Worm (Caenorhabditis elegans) whole organism, L1 larva: ENCODE results near the gene R04F11.2.

Experiments used
- F16B12.6 ChIP-seq: fragments of 150-350 bp; optimal IDR thresholded peaks from 2 replicates; lab custom pipeline; 2014; ENCODE audit warnings: missing biosample characterization, missing genetic modification characterization
- Y116A8C.19 ChIP-seq: sonication (generic microtip); optimal IDR thresholded peaks from 2 replicates; lab custom pipeline; 2016; ENCODE audit warnings: missing compliant biosample characterization, missing genetic modification characterization, borderline replicate concordance
- aha-1 ChIP-seq: fragments of 150-350 bp; optimal IDR thresholded peaks from 2 replicates; lab custom pipeline; 2014; ENCODE audit warnings: missing biosample characterization, missing genetic modification characterization
- alr-1 ChIP-seq: fragments of 200-800 bp; sonication (Bioruptor generic); optimal IDR thresholded peaks from 2 replicates; lab custom pipeline; 2018; ENCODE audit warnings: borderline replicate concordance, mild to moderate bottlenecking, missing genetic modification characterization, missing compliant biosample characterization
- aly-2 ChIP-seq: fragments of 150-350 bp; optimal IDR thresholded peaks from 2 replicates; lab custom pipeline; 2014; ENCODE audit warnings: missing biosample characterization, missing genetic modification characterization
- ama-1 ChIP-seq: fragments of 150-350 bp; optimal IDR thresholded peaks from 2 replicates; lab custom pipeline; 2014
- blmp-1 ChIP-seq: fragments of 150-350 bp; optimal IDR thresholded peaks from 2 replicates; lab custom pipeline; 2014; ENCODE audit warnings: missing biosample characterization, missing genetic modification characterization
- ceh-63 ChIP-seq: fragments of 200-800 bp; sonication (Bioruptor generic); optimal IDR thresholded peaks from 2 replicates; lab custom pipeline; 2018; ENCODE audit warnings: mild to moderate bottlenecking, missing genetic modification characterization, missing compliant biosample characterization
- ceh-82 ChIP-seq, 3 experiments: fragments of 150-350 bp in 1 of 3; sonication (generic microtip) in 2 of 3; optimal IDR thresholded peaks; 2 replicates each; lab custom pipeline; 2014 to 2017; ENCODE audit warnings: missing biosample characterization in 3 of 3, missing genetic modification characterization in 3 of 3
- ceh-88 ChIP-seq: fragments of 200-800 bp; sonication (Bioruptor generic); IDR thresholded peaks from 2 replicates; pipeline ENCODE4 v1.3.6; 2022; ENCODE audit warnings: missing genetic modification characterization, missing compliant biosample characterization
- dpl-1 ChIP-seq, 3 experiments: fragments of 150-350 bp in 2 of 3; sonication (generic microtip) in 1 of 3; optimal IDR thresholded peaks; 2 replicates each; lab custom pipeline; 2014 to 2017; ENCODE audit warnings: missing biosample characterization in 3 of 3, missing genetic modification characterization in 3 of 3, missing genetic modification reagents in 3 of 3
- dsc-1 ChIP-seq: sonication (generic microtip); optimal IDR thresholded peaks from 2 replicates; lab custom pipeline; 2016; ENCODE audit warnings: mild to moderate bottlenecking, missing genetic modification characterization, missing compliant biosample characterization
- efl-1 ChIP-seq, 4 experiments: fragments of 150-350 bp; optimal IDR thresholded peaks in 3 of 4; peaks in 1 of 4; 1 replicate in 1 of 4; 2 replicates in 3 of 4; lab custom pipeline; 2014; ENCODE audit warnings: missing biosample characterization in 2 of 4, missing genetic modification characterization in 2 of 4, missing genetic modification reagents in 2 of 4
- efl-3 ChIP-seq: fragments of 200-800 bp; sonication (Bioruptor generic); optimal IDR thresholded peaks from 2 replicates; lab custom pipeline; 2018; ENCODE audit warnings: mild to moderate bottlenecking, missing genetic modification characterization, missing compliant biosample characterization
- egl-13 ChIP-seq: sonication (generic microtip); optimal IDR thresholded peaks from 2 replicates; lab custom pipeline; 2016; ENCODE audit warnings: missing genotype, missing genetic modification reagents, missing genetic modification characterization, missing compliant biosample characterization
- elt-2 ChIP-seq: sonication (generic microtip); optimal IDR thresholded peaks from 2 replicates; lab custom pipeline; 2016; ENCODE audit warnings: missing genetic modification characterization, mild to moderate bottlenecking, inconsistent platforms, missing compliant biosample characterization, missing genetic modification reagents
- elt-3 ChIP-seq, 6 experiments: fragments of 150-350 bp in 1 of 6; sonication (generic microtip); optimal IDR thresholded peaks; 2 replicates each; lab custom pipeline; 2017 to 2018; ENCODE audit warnings: missing biosample characterization in 6 of 6, missing genetic modification characterization in 6 of 6, inconsistent platforms in 1 of 6
- ets-5 ChIP-seq: fragments of 200-800 bp; sonication (Bioruptor generic); IDR thresholded peaks from 2 replicates; pipeline ENCODE4 v1.3.6; 2022; ENCODE audit warnings: missing genetic modification characterization, missing compliant biosample characterization
- fkh-10 ChIP-seq: sonication (generic microtip); optimal IDR thresholded peaks from 2 replicates; lab custom pipeline; 2017; ENCODE audit warnings: missing biosample characterization, missing genetic modification reagents, missing genetic modification characterization
- fkh-8 ChIP-seq: sonication (generic microtip); optimal IDR thresholded peaks from 2 replicates; lab custom pipeline; 2016; ENCODE audit warnings: mild to moderate bottlenecking, missing genetic modification characterization, missing compliant biosample characterization
- fos-1 ChIP-seq: fragments of 150-350 bp; optimal IDR thresholded peaks from 2 replicates; lab custom pipeline; 2014; ENCODE audit warnings: missing biosample characterization, missing genetic modification characterization
- hlh-17 ChIP-seq: fragments of 200-800 bp; sonication (Bioruptor generic); optimal IDR thresholded peaks from 2 replicates; lab custom pipeline; 2018; ENCODE audit warnings: missing genetic modification characterization, mild to moderate bottlenecking, missing compliant biosample characterization, moderate library complexity, borderline replicate concordance
- hpl-2 ChIP-seq: fragments of 150-350 bp; optimal IDR thresholded peaks from 2 replicates; lab custom pipeline; 2014; ENCODE audit warnings: missing biosample characterization, missing genetic modification reagents, missing genetic modification characterization
- irx-1 ChIP-seq: sonication (generic microtip); optimal IDR thresholded peaks from 2 replicates; lab custom pipeline; 2016; ENCODE audit warnings: missing genetic modification characterization, missing compliant biosample characterization
- lin-13 ChIP-seq: fragments of 150-350 bp; optimal IDR thresholded peaks from 2 replicates; lab custom pipeline; 2014; ENCODE audit warnings: missing biosample characterization, missing genetic modification reagents, missing genetic modification characterization
- lin-14 ChIP-seq: fragments of 200-800 bp; sonication (Bioruptor generic); optimal IDR thresholded peaks from 2 replicates; lab custom pipeline; 2018; ENCODE audit warnings: mild to moderate bottlenecking, missing genetic modification characterization, moderate library complexity, missing compliant biosample characterization
- lin-15B ChIP-seq: fragments of 150-350 bp; sonication (generic microtip); optimal IDR thresholded peaks from 3 replicates; lab custom pipeline; 2014; ENCODE audit warnings: missing biosample characterization, missing genetic modification characterization
- lin-39 ChIP-seq: fragments of 150-350 bp; optimal IDR thresholded peaks from 2 replicates; lab custom pipeline; 2014; ENCODE audit warnings: missing biosample characterization, missing genetic modification reagents, missing genetic modification characterization
- lir-3 ChIP-seq: sonication (generic microtip); optimal IDR thresholded peaks from 2 replicates; lab custom pipeline; 2016; ENCODE audit warnings: mild to moderate bottlenecking, missing genetic modification characterization, moderate library complexity, missing compliant biosample characterization; ENCODE audit not compliant: poor library complexity
- mef-2 ChIP-seq: fragments of 150-350 bp; optimal IDR thresholded peaks from 2 replicates; lab custom pipeline; 2014; ENCODE audit warnings: missing biosample characterization, missing genetic modification characterization
- nhr-11 ChIP-seq: fragments of 150-350 bp; optimal IDR thresholded peaks from 2 replicates; lab custom pipeline; 2014; ENCODE audit warnings: missing biosample characterization, missing genetic modification characterization
- nhr-19 ChIP-seq: fragments of 200-800 bp; sonication (Bioruptor generic); conservative IDR thresholded peaks from 2 replicates; pipeline ENCODE4 v1.3.6; 2022; ENCODE audit warnings: missing genetic modification characterization, missing compliant biosample characterization
- nhr-237 ChIP-seq: fragments of 150-350 bp; optimal IDR thresholded peaks from 2 replicates; lab custom pipeline; 2014; ENCODE audit warnings: missing biosample characterization, missing genetic modification characterization
- nhr-28 ChIP-seq: fragments of 150-350 bp; optimal IDR thresholded peaks from 2 replicates; lab custom pipeline; 2014; ENCODE audit warnings: missing biosample characterization, missing genetic modification characterization
- nhr-71 ChIP-seq: sonication (generic microtip); optimal IDR thresholded peaks from 2 replicates; lab custom pipeline; 2016; ENCODE audit warnings: mild to moderate bottlenecking, missing genetic modification characterization, moderate library complexity, missing compliant biosample characterization
- nhr-76 ChIP-seq: sonication (generic microtip); optimal IDR thresholded peaks from 2 replicates; lab custom pipeline; 2017; ENCODE audit warnings: missing biosample characterization, missing genetic modification characterization
- nhr-77 ChIP-seq: fragments of 150-350 bp; optimal IDR thresholded peaks from 2 replicates; lab custom pipeline; 2014; ENCODE audit warnings: missing biosample characterization, missing genetic modification characterization
- nhr-84 ChIP-seq: sonication (generic microtip); optimal IDR thresholded peaks from 2 replicates; lab custom pipeline; 2017; ENCODE audit warnings: missing biosample characterization, missing genetic modification characterization
- nhr-90 ChIP-seq: sonication (generic microtip); optimal IDR thresholded peaks from 2 replicates; lab custom pipeline; 2016; ENCODE audit warnings: mild to moderate bottlenecking, missing genetic modification characterization, missing compliant biosample characterization; ENCODE audit not compliant: poor library complexity
- pag-3 ChIP-seq: sonication (generic microtip); optimal IDR thresholded peaks from 2 replicates; lab custom pipeline; 2017; ENCODE audit warnings: missing genetic modification characterization, mild to moderate bottlenecking, missing compliant biosample characterization, antibody characterized with exemption, borderline replicate concordance; ENCODE audit not compliant: insufficient read depth
- pax-3 ChIP-seq: fragments of 200-800 bp; sonication (Bioruptor generic); optimal IDR thresholded peaks from 2 replicates; lab custom pipeline; 2018; ENCODE audit warnings: mild to moderate bottlenecking, missing genetic modification characterization, moderate library complexity, missing compliant biosample characterization
- skn-1 ChIP-seq: fragments of 150-350 bp; optimal IDR thresholded peaks from 2 replicates; lab custom pipeline; 2014; ENCODE audit warnings: missing biosample characterization, missing genetic modification characterization
- snu-23 ChIP-seq: sonication (generic microtip); optimal IDR thresholded peaks from 2 replicates; lab custom pipeline; 2016; ENCODE audit warnings: missing genetic modification characterization, missing compliant biosample characterization
- sox-4 ChIP-seq: sonication (generic microtip); optimal IDR thresholded peaks from 2 replicates; lab custom pipeline; 2016; ENCODE audit warnings: missing genetic modification characterization, missing compliant biosample characterization
- sptf-1 ChIP-seq: fragments of 150-350 bp; optimal IDR thresholded peaks from 2 replicates; lab custom pipeline; 2014; ENCODE audit warnings: missing biosample characterization, missing genetic modification characterization
- unc-130 ChIP-seq: fragments of 150-350 bp; optimal IDR thresholded peaks from 2 replicates; lab custom pipeline; 2017; ENCODE audit warnings: missing biosample characterization, missing genetic modification characterization, inconsistent platforms
- unc-62 ChIP-seq: fragments of 150-350 bp; optimal IDR thresholded peaks from 2 replicates; lab custom pipeline; 2014; ENCODE audit warnings: missing biosample characterization, missing genetic modification reagents, missing genetic modification characterization
- unc-86 ChIP-seq: sonication (generic microtip); optimal IDR thresholded peaks from 2 replicates; lab custom pipeline; 2016; ENCODE audit warnings: missing genetic modification characterization, missing compliant biosample characterization
- unc-98 ChIP-seq: fragments of 200-800 bp; sonication (Bioruptor generic); IDR thresholded peaks from 2 replicates; pipeline ENCODE4 v1.3.6; 2022; ENCODE audit warnings: missing genetic modification characterization, missing compliant biosample characterization
- xbp-1 ChIP-seq: sonication (generic microtip); optimal IDR thresholded peaks from 2 replicates; lab custom pipeline; 2016; ENCODE audit warnings: missing genetic modification characterization, missing compliant biosample characterization
- zag-1 ChIP-seq: fragments of 150-350 bp; optimal IDR thresholded peaks from 2 replicates; lab custom pipeline; 2014; ENCODE audit warnings: missing biosample characterization, missing genetic modification characterization

Gene R04F11.2

ce11 chrV:12317894-12318553, at the start of gene R04F11.2, which contains the start of gene R04F11.5:
TSS of gene R04F11.2 (plus strand) at chrV:12318381.
TSS of gene R04F11.5 (minus strand) at chrV:12318019.
- TF ChIP-seq fos-1 (tag; lab: Kevin White, UChicago) (peak; percentile 71), unc-98 (GFP tag; lab: Robert Waterston, UW) (no peak), unc-130 (tag; lab: Kevin White, UChicago) (peak; percentile 82), aha-1 (tag; lab: Kevin White, UChicago) (no peak), skn-1 (peak; percentile 89), unc-86 (tag; lab: Kevin White, UChicago) (peak; percentile 50), alr-1 (tag; lab: Kevin White, UChicago) (no peak), nhr-28 (tag; lab: Kevin White, UChicago) (no peak), dsc-1 (tag; lab: Kevin White, UChicago) (peak; percentile 49), hpl-2 (GFP tag; lab: Kevin White, UChicago) (peak; percentile 2), ceh-88 (GFP tag; lab: Robert Waterston, UW) (peak; percentile 7; the same call in 1 of the 2 replicates), ama-1 (no peak), mef-2 (no peak), pag-3 (tag; lab: Kevin White, UChicago) (no peak), nhr-237 (tag; lab: Kevin White, UChicago) (peak; percentile 31), fkh-10 (no peak), snu-23 (GFP tag; lab: Kevin White, UChicago) (peak; percentile 86), nhr-84 (no peak), hlh-17 (GFP tag; lab: Kevin White, UChicago) (no peak), efl-1 (optimal IDR thresholded peaks at IDR 0.05; lab: Kevin White, UChicago) (peak; percentile 84 to 88), efl-1 (GFP tag; optimal IDR thresholded peaks at IDR 0.05 in 1 of 2; lab: Kevin White, UChicago) (peak; percentile 85 to 98), nhr-11 (tag; lab: Kevin White, UChicago) (peak; percentile 34), nhr-77 (tag; lab: Kevin White, UChicago) (peak; percentile 57), lin-14 (GFP tag; lab: Kevin White, UChicago) (peak; percentile 77), ets-5 (no peak), lin-13 (GFP tag; lab: Kevin White, UChicago) (peak; percentile 56), efl-3 (GFP tag; lab: Kevin White, UChicago) (no peak), elt-2 (tag; lab: Kevin White, UChicago) (no peak), sptf-1 (tag; lab: Kevin White, UChicago) (no peak), ceh-63 (GFP tag; lab: Kevin White, UChicago) (no peak), egl-13 (peak; percentile 46), nhr-19 (GFP tag; lab: Robert Waterston, UW) (peak; percentile 72), lin-39 (peak; percentile 59), irx-1 (tag; lab: Kevin White, UChicago) (peak; percentile 49), lin-15B (tag; lab: Kevin White, UChicago) (peak; percentile 80), blmp-1 (tag; lab: Kevin White, UChicago) (peak; percentile 78), pax-3 (tag; lab: Kevin White, UChicago) (peak; percentile 34), sox-4 (tag; lab: Kevin White, UChicago) (no peak), unc-62 (no peak), nhr-76 (no peak), zag-1 (tag; lab: Kevin White, UChicago) (no peak), xbp-1 (tag; lab: Kevin White, UChicago) (peak; percentile 73), aly-2 (tag; lab: Kevin White, UChicago) (peak; percentile 19), dpl-1 (GFP tag; optimal IDR thresholded peaks at IDR 0.05; lab: Kevin White, UChicago) (peak; percentile 80 to 88 (median 82)), F16B12.6 (tag; lab: Kevin White, UChicago) (peak; percentile 49), ceh-82 (tag; optimal IDR thresholded peaks at IDR 0.05; lab: Kevin White, UChicago) (peak; percentile 55 to 86 (median 59)), fkh-8 (tag; lab: Kevin White, UChicago) (peak; percentile 48), Y116A8C.19 (no peak), elt-3 (tag; optimal IDR thresholded peaks at IDR 0.05; lab: Kevin White, UChicago) (peak in 3 of 6 experiments; percentile 45 to 91 (median 65)), nhr-71 (tag; lab: Kevin White, UChicago) (peak; percentile 84), lir-3 (tag; lab: Kevin White, UChicago) (no peak), nhr-90 (tag; lab: Kevin White, UChicago) (peak; percentile 71)
